Fruit fly (Drosophila melanogaster): ENCODE measurements around the gene CG8833.

The CG8833 gene

dm6 chr3L:13919794-13920631 lies 8.8 kb downstream of the CG8833 start (continued):
- TF ChIP-seq CG3281 (GFP tag; optimal IDR thresholded peaks at IDR 0.05) (peak; percentile 95), sens-2 (GFP tag; IDR thresholded peaks at IDR 0.05) (peak; percentile 34; the same call in 1 of the 2 replicates), CG3163 (GFP tag; optimal IDR thresholded peaks at IDR 0.05) (peak; percentile 75), Spps (tag; optimal IDR thresholded peaks at IDR 0.05) (peak; percentile 80), CG1647 (GFP tag; optimal IDR thresholded peaks at IDR 0.05) (peak; percentile 60), tna (GFP tag; IDR thresholded peaks at IDR 0.05; ENCODE audit: partially characterized antibody) (no peak; the same call in 1 of the 2 replicates), dimm (GFP tag; IDR thresholded peaks at IDR 0.05) (peak; percentile 31; the same call in 1 of the 2 replicates), CG4404 (GFP tag; IDR thresholded peaks at IDR 0.05) (peak; percentile 74), MESR4 (GFP tag; optimal IDR thresholded peaks at IDR 0.05) (no peak), Hmr (GFP tag; optimal IDR thresholded peaks at IDR 0.05) (peak; percentile 95), D19B (GFP tag; optimal IDR thresholded peaks at IDR 0.05) (peak; percentile 100), hkb (optimal IDR thresholded peaks at IDR 0.05) (no peak), hkb (GFP tag; IDR thresholded peaks at IDR 0.05) (peak; percentile 70), CG17912 (GFP tag; optimal IDR thresholded peaks at IDR 0.05) (peak; percentile 50), CG3065 (GFP tag; optimal IDR thresholded peaks at IDR 0.05) (peak; percentile 66), en (GFP tag; optimal IDR thresholded peaks at IDR 0.05) (peak; percentile 81), CG1832 (GFP tag; optimal IDR thresholded peaks at IDR 0.05) (no peak), Bteb2 (GFP tag; optimal IDR thresholded peaks at IDR 0.05) (peak; percentile 89), CG18011 (GFP tag; optimal IDR thresholded peaks at IDR 0.05) (peak; percentile 63), fd96Cb (tag; optimal IDR thresholded peaks at IDR 0.05) (peak; percentile 93), Atf3 (GFP tag; optimal IDR thresholded peaks at IDR 0.05) (peak; percentile 81), CG33213 (GFP tag; optimal IDR thresholded peaks at IDR 0.05) (peak; percentile 43), ERR (GFP tag; optimal IDR thresholded peaks at IDR 0.05) (peak; percentile 50), bigmax (GFP tag; optimal IDR thresholded peaks at IDR 0.05) (no peak), Usf (GFP tag; optimal IDR thresholded peaks at IDR 0.05) (peak; percentile 85), lola (GFP tag; optimal IDR thresholded peaks at IDR 0.05) (peak in 1 of 3 experiments; percentile 96), Camta (GFP tag; optimal IDR thresholded peaks at IDR 0.05) (peak; percentile 92), CG7987 (GFP tag; optimal IDR thresholded peaks at IDR 0.05) (peak; percentile 42), al (GFP tag; IDR thresholded peaks at IDR 0.05) (peak; percentile 80), Max (GFP tag; optimal IDR thresholded peaks at IDR 0.05) (peak; percentile 91), CG18619 (GFP tag; optimal IDR thresholded peaks at IDR 0.05) (peak; percentile 94), Kr (GFP tag; optimal IDR thresholded peaks at IDR 0.05) (peak; percentile 52), schlank (tag; optimal IDR thresholded peaks at IDR 0.05) (peak; percentile 77), Ets97D (GFP tag; optimal IDR thresholded peaks at IDR 0.05) (no peak), sisA (GFP tag; IDR thresholded peaks at IDR 0.05) (peak; percentile 87), Rx (GFP tag; IDR thresholded peaks at IDR 0.05) (peak; percentile 55; the same call in 1 of the 2 replicates), pita (GFP tag; optimal IDR thresholded peaks at IDR 0.05) (no peak), pros (GFP tag; optimal IDR thresholded peaks at IDR 0.05) (peak; percentile 71), CG7745 (tag; optimal IDR thresholded peaks at IDR 0.05) (no peak), tap (tag; optimal IDR thresholded peaks at IDR 0.05) (peak; percentile 81), CG3847 (GFP tag; IDR thresholded peaks at IDR 0.05) (peak; percentile 80), E2f2 (GFP tag; IDR thresholded peaks at IDR 0.05) (peak; percentile 45; the same call in 1 of the 2 replicates), CG16863 (GFP tag; optimal IDR thresholded peaks at IDR 0.05) (peak; percentile 90), chinmo (GFP tag; IDR thresholded peaks at IDR 0.05; ENCODE audit: partially characterized antibody) (peak; percentile 79; the same call in 1 of the 4 replicates), nerfin-1 (tag; optimal IDR thresholded peaks at IDR 0.05) (peak; percentile 89), CG6654 (GFP tag; optimal IDR thresholded peaks at IDR 0.05) (peak; percentile 78), toy (GFP tag; IDR thresholded peaks at IDR 0.05) (peak; percentile 65), CG15073 (GFP tag; optimal IDR thresholded peaks at IDR 0.05) (peak; percentile 55)

All from whole organism, embryonic.